Worm (Caenorhabditis elegans) whole organism, young adult: ENCODE measurements around the gene C06A1.7.
A peak's percentile ranks its signal among the peaks of the same experiment; 100 is the strongest.

Experiments
- B0336.3 ChIP-seq: fragments of 200-800 bp; sonication (Bioruptor generic); IDR thresholded peaks from 2 replicates; pipeline ENCODE4 v1.3.6; 2022; ENCODE audit warnings: missing genetic modification characterization, missing compliant biosample characterization
- F22D6.2 ChIP-seq: sonication (generic microtip); optimal IDR thresholded peaks from 2 replicates; lab custom pipeline; 2016; ENCODE audit warnings: mild to moderate bottlenecking, missing genetic modification characterization, missing compliant biosample characterization
- F23B12.7 ChIP-seq: sonication (generic microtip); optimal IDR thresholded peaks from 2 replicates; lab custom pipeline; 2017; ENCODE audit warnings: missing genetic modification characterization, mild to moderate bottlenecking, missing compliant biosample characterization, antibody characterized with exemption, moderate library complexity; ENCODE audit not compliant: insufficient read depth
- F49E8.2 ChIP-seq: sonication (generic microtip); optimal IDR thresholded peaks from 3 replicates; lab custom pipeline; 2017; ENCODE audit warnings: missing genetic modification characterization, mild to moderate bottlenecking, missing compliant biosample characterization, antibody characterized with exemption, moderate library complexity; ENCODE audit not compliant: insufficient read depth
- F57A8.1 ChIP-seq: fragments of 200-800 bp; sonication (Bioruptor generic); optimal IDR thresholded peaks from 2 replicates; lab custom pipeline; 2018; ENCODE audit warnings: mild to moderate bottlenecking, missing genetic modification characterization, moderate library complexity, missing compliant biosample characterization
- K12H6.12 ChIP-seq: fragments of 200-800 bp; sonication (Bioruptor generic); optimal IDR thresholded peaks from 2 replicates; lab custom pipeline; 2018; ENCODE audit warnings: mild to moderate bottlenecking, missing genetic modification characterization, missing compliant biosample characterization
- T07F8.4 ChIP-seq: sonication (generic microtip); optimal IDR thresholded peaks from 2 replicates; lab custom pipeline; 2016; ENCODE audit warnings: mild to moderate bottlenecking, missing genetic modification characterization, moderate library complexity, missing compliant biosample characterization
- Y53G8AR.9 ChIP-seq: fragments of 200-800 bp; sonication (Bioruptor generic); conservative IDR thresholded peaks from 2 replicates; pipeline ENCODE4 v1.3.6; 2022; ENCODE audit warnings: missing genetic modification reagents, missing genetic modification characterization, missing compliant biosample characterization
- ZK185.1 ChIP-seq: sonication (generic microtip); optimal IDR thresholded peaks from 2 replicates; lab custom pipeline; 2016; ENCODE audit warnings: mild to moderate bottlenecking, missing genetic modification characterization, missing compliant biosample characterization; ENCODE audit not compliant: poor library complexity, severe bottlenecking
- akir-1 ChIP-seq: fragments of 200-800 bp; sonication (Bioruptor generic); optimal IDR thresholded peaks from 2 replicates; lab custom pipeline; 2018; ENCODE audit warnings: mild to moderate bottlenecking, missing genetic modification characterization, moderate library complexity, missing compliant biosample characterization
- ama-1 ChIP-seq, 3 experiments: fragments of 150-350 bp in 1 of 3; sonication (generic microtip) in 2 of 3; optimal IDR thresholded peaks; 2 replicates each; lab custom pipeline; 2014 to 2018; ENCODE audit warnings: missing biosample characterization in 2 of 3, missing genetic modification characterization in 2 of 3, missing genetic modification reagents in 2 of 3
- atf-7 ChIP-seq: sonication (generic microtip); optimal IDR thresholded peaks from 2 replicates; lab custom pipeline; 2017; ENCODE audit warnings: mild to moderate bottlenecking, missing genetic modification characterization, missing compliant biosample characterization
- cebp-1 ChIP-seq, 2 experiments: fragments of 200-800 bp in 1 of 2; sonication (Bioruptor generic) in 1 of 2; sonication (generic microtip) in 1 of 2; IDR thresholded peaks in 1 of 2; optimal IDR thresholded peaks in 1 of 2; 2 replicates each; pipeline versions ENCODE4 v1.3.6 to Lab custom; 2017 to 2022; ENCODE audit warnings: missing compliant biosample characterization in 2 of 2, missing genetic modification characterization in 2 of 2, mild to moderate bottlenecking in 1 of 2, missing genetic modification reagents in 1 of 2, moderate library complexity in 1 of 2
- ceh-27 ChIP-seq: fragments of 200-800 bp; sonication (Bioruptor generic); optimal IDR thresholded peaks from 2 replicates; lab custom pipeline; 2018; ENCODE audit warnings: mild to moderate bottlenecking, missing genetic modification characterization, moderate library complexity, missing compliant biosample characterization
- ceh-40 ChIP-seq: fragments of 200-800 bp; sonication (Bioruptor generic); IDR thresholded peaks from 2 replicates; pipeline ENCODE4 v1.3.6; 2022; ENCODE audit warnings: missing genetic modification characterization, missing compliant biosample characterization
- ceh-58 ChIP-seq: fragments of 200-800 bp; sonication (Bioruptor generic); IDR thresholded peaks from 2 replicates; pipeline ENCODE4 v1.3.6; 2022; ENCODE audit warnings: missing genetic modification characterization, missing compliant biosample characterization
- die-1 ChIP-seq: sonication (generic microtip); optimal IDR thresholded peaks from 2 replicates; lab custom pipeline; 2016; ENCODE audit warnings: missing genotype, mild to moderate bottlenecking, missing genetic modification characterization, missing compliant biosample characterization
- dox-1 ChIP-seq: fragments of 200-800 bp; sonication (Bioruptor generic); IDR thresholded peaks from 2 replicates; pipeline ENCODE4 v1.3.6; 2022; ENCODE audit warnings: missing genetic modification reagents, missing genetic modification characterization, missing compliant biosample characterization
- egl-44 ChIP-seq: fragments of 200-800 bp; sonication (Bioruptor generic); IDR thresholded peaks from 2 replicates; pipeline ENCODE4 v1.3.6; 2022; ENCODE audit warnings: missing genetic modification reagents, missing genetic modification characterization, missing compliant biosample characterization
- ekl-4 ChIP-seq: fragments of 200-800 bp; sonication (Bioruptor generic); IDR thresholded peaks from 2 replicates; pipeline ENCODE4 v1.3.6; 2022; ENCODE audit warnings: missing genetic modification reagents, missing genetic modification characterization, missing compliant biosample characterization
- lag-1 ChIP-seq: fragments of 200-800 bp; sonication (Bioruptor generic); IDR thresholded peaks from 2 replicates; pipeline ENCODE4 v1.3.6; 2022; ENCODE audit warnings: missing genetic modification reagents, missing genetic modification characterization, missing compliant biosample characterization
- let-607 ChIP-seq, 2 experiments: fragments of 200-800 bp in 1 of 2; sonication (Bioruptor generic) in 1 of 2; sonication (generic microtip) in 1 of 2; optimal IDR thresholded peaks; 2 replicates each; lab custom pipeline; 2016 to 2018; ENCODE audit warnings: mild to moderate bottlenecking in 2 of 2, missing compliant biosample characterization in 2 of 2, missing genetic modification characterization in 2 of 2, moderate library complexity in 2 of 2, missing genotype in 1 of 2
- lsy-27 ChIP-seq: sonication (generic microtip); optimal IDR thresholded peaks from 2 replicates; lab custom pipeline; 2017; ENCODE audit warnings: missing genetic modification characterization, mild to moderate bottlenecking, missing compliant biosample characterization, antibody characterized with exemption, missing genotype, borderline replicate concordance; ENCODE audit not compliant: insufficient read depth
- madf-10 ChIP-seq: sonication (generic microtip); optimal IDR thresholded peaks from 2 replicates; lab custom pipeline; 2016; ENCODE audit warnings: mild to moderate bottlenecking, missing genetic modification characterization, missing compliant biosample characterization
- madf-3 ChIP-seq: fragments of 200-800 bp; sonication (Bioruptor generic); IDR thresholded peaks from 2 replicates; pipeline ENCODE4 v1.3.6; 2022; ENCODE audit warnings: missing genetic modification reagents, missing genetic modification characterization, missing compliant biosample characterization
- madf-8 ChIP-seq: fragments of 200-800 bp; sonication (Bioruptor generic); conservative IDR thresholded peaks from 2 replicates; pipeline ENCODE4 v1.3.6; 2022; ENCODE audit warnings: missing genetic modification reagents, missing genetic modification characterization, missing compliant biosample characterization
- nhr-179 ChIP-seq: sonication (generic microtip); optimal IDR thresholded peaks from 2 replicates; lab custom pipeline; 2016; ENCODE audit warnings: mild to moderate bottlenecking, missing genetic modification characterization, missing compliant biosample characterization
- nhr-27 ChIP-seq: fragments of 200-800 bp; sonication (Bioruptor generic); optimal IDR thresholded peaks from 2 replicates; lab custom pipeline; 2018; ENCODE audit warnings: mild to moderate bottlenecking, missing genetic modification characterization, moderate library complexity, missing compliant biosample characterization
- nhr-80 ChIP-seq: sonication (generic microtip); optimal IDR thresholded peaks from 2 replicates; lab custom pipeline; 2016; ENCODE audit warnings: missing genetic modification characterization, missing compliant biosample characterization
- rec-8 ChIP-seq, 2 experiments: sonication (generic microtip); optimal IDR thresholded peaks; 2 replicates each; lab custom pipeline; 2016; ENCODE audit warnings: mild to moderate bottlenecking in 2 of 2, missing genetic modification characterization in 2 of 2, missing genetic modification reagents in 2 of 2, missing genotype in 2 of 2, missing biosample characterization in 1 of 2, missing compliant biosample characterization in 1 of 2, moderate library complexity in 1 of 2
- sptf-2 ChIP-seq: fragments of 200-800 bp; sonication (Bioruptor generic); optimal IDR thresholded peaks from 2 replicates; lab custom pipeline; 2018; ENCODE audit warnings: mild to moderate bottlenecking, missing genetic modification characterization, missing compliant biosample characterization
- unc-130 ChIP-seq: sonication (generic microtip); optimal IDR thresholded peaks from 2 replicates; lab custom pipeline; 2016; ENCODE audit warnings: missing genetic modification reagents, missing genetic modification characterization, missing compliant biosample characterization
- zim-3 ChIP-seq: sonication (generic microtip); optimal IDR thresholded peaks from 2 replicates; lab custom pipeline; 2017; ENCODE audit warnings: mild to moderate bottlenecking, missing genetic modification characterization, moderate library complexity, missing compliant biosample characterization

The C06A1.7 gene

DNA sequence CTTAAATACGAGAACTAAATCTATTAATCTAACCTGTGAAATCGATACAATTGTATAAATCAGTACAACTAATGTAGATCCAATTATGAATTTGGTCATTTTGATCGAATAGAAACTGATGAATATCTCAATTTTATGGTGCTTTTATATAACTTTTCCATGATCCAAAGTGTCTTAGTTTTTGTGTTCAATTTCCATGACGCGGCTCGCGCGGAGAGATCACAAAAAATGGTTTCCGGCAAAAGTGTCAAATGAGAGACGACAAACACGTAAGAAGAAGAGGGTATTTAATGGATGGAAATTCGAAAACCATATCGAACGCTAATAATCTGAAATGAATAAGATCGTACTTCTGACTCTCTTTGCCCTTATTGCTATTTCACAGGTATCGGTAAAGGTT lies at the start of gene C06A1.7, which contains the start of gene C06A1.6:
C06A1.7 (plus strand) TSS at position 314 of the 400 bp plus-strand sequence.
C06A1.6 (minus strand) TSS at position 101 of the 400 bp plus-strand sequence.
- TF ChIP-seq sptf-2 (GFP tag; lab: Kevin White, UChicago): no peak
- no peak for TF ChIP-seq ceh-40
- no peak for TF ChIP-seq F23B12.7 (tag; lab: Kevin White, UChicago)
- TF ChIP-seq unc-130 (GFP tag; lab: Kevin White, UChicago): no peak
- TF ChIP-seq egl-44 (GFP tag; lab: Robert Waterston, UW): no peak
- no peak for TF ChIP-seq nhr-80 (tag; lab: Kevin White, UChicago)
- TF ChIP-seq lsy-27 (tag; lab: Kevin White, UChicago): no peak
- no peak for TF ChIP-seq ceh-27 (GFP tag; lab: Kevin White, UChicago)

DNA sequence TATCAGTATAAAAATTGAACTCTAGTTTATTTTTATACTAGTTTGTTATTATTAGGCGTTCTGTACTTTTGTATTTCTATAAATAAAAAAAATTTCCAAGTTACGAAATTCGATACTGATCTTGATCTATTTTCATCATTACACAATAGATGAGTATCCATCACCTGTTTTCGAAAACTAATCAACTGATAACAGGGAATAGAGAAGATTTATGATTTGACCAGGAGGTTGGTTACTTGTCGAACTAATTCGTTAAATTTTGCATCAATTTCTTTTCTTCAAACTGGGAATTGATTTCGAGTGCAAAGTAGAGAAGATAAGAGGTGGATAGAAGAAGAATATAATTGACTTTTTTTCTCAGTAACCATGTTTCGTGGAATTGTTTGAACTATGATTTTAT lies 49.3 kb upstream of the C06A1.7 start:
- TF ChIP-seq cebp-1 (GFP tag; IDR thresholded peaks at IDR 0.05; lab: Robert Waterston, UW) (no peak), cebp-1 (tag; optimal IDR thresholded peaks at IDR 0.05; lab: Kevin White, UChicago) (peak; percentile 15), let-607 (tag; optimal IDR thresholded peaks at IDR 0.05; lab: Kevin White, UChicago) (no peak)
- TF ChIP-seq, all 124 proteins: peak for 1

DNA sequence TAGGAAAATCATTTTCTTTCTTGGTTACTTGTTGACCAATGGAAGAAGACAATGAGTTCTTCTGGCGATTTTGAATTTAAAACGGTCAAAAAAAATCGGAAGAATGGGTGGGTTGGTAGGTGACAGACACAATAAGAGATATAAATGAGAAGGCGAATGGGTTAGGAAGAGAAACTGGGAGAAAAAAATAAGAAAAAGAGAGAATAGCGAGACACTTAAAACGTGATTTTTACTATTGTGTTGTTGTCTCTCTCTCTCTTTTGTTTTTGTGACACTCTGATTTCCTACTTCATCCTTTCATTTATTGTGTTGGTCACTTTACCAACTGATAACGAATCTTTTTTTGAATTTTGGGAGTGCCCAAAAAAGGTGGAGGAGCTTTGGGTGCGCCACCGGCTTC lies 48.3 kb upstream of the C06A1.7 start:
- no peak for TF ChIP-seq ZK185.1 (tag; lab: Kevin White, UChicago)
- no peak for TF ChIP-seq madf-10 (tag; lab: Kevin White, UChicago)
- TF ChIP-seq madf-3 (GFP tag; lab: Robert Waterston, UW): 0 out of 2 replicates have a peak, but pooled peaks have one; percentile 45
- TF ChIP-seq, all 124 proteins: peak for 1

DNA sequence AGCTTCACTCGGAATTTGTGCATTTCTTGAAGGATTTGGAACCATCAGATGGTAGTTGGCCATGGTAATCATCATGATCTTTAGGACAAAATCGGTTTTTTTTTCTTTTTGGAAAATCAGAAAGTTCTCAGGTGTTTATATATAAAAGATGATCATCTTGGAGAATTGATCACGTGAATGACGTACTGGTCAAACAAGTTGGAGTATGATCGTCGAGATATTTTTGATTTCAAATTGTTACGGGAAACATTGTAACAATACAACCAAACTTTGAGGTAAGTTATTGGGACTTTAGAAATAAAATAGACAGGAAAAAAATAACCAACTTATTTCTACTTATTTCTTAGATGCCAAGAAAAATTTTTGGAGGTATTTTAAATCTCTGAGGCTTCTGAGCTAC lies 45.7 kb upstream of the C06A1.7 start, which contains the start of gene F59B10.4:
F59B10.4 (minus strand) TSS at position 101 of the 400 bp plus-strand sequence.
- TF ChIP-seq F22D6.2 (tag; lab: Kevin White, UChicago) (no peak), ekl-4 (GFP tag; lab: Robert Waterston, UW) (no peak), atf-7 (tag; lab: Kevin White, UChicago) (no peak)

DNA sequence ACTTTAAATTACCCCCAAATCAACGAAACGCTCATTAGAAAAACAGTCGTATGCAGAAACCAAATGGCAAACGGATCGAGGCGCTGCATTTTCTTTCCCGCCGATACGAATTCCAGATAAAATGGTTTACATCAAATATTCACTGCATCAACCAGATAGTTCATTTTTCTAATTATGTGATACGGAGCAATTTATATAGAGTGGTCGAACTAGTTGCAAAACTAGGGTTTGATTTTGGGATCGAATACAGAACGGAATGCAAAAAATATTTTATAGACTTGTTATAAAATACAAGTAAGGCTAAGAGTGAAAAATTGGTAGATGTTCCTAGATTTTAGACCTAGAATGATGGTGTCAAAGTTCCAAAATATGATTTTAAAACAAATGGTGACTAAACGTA lies 44.8 kb upstream of the C06A1.7 start:
- TF ChIP-seq nhr-179 (no peak), T07F8.4 (no peak), ceh-58 (GFP tag; lab: Robert Waterston, UW) (no peak), sptf-2 (GFP tag; lab: Kevin White, UChicago) (no peak), dox-1 (GFP tag; lab: Robert Waterston, UW) (no peak), madf-3 (GFP tag; lab: Robert Waterston, UW) (no peak), F23B12.7 (tag; lab: Kevin White, UChicago) (no peak), rec-8 (tag; optimal IDR thresholded peaks at IDR 0.05; lab: Kevin White, UChicago) (no peak), F57A8.1 (GFP tag; lab: Kevin White, UChicago) (no peak), K12H6.12 (tag; lab: Kevin White, UChicago) (no peak), die-1 (tag; lab: Kevin White, UChicago) (no peak), B0336.3 (GFP tag; lab: Robert Waterston, UW) (no peak), nhr-27 (tag; lab: Kevin White, UChicago) (no peak), zim-3 (tag; lab: Kevin White, UChicago) (no peak), F49E8.2 (tag; lab: Kevin White, UChicago) (no peak), akir-1 (no peak), madf-8 (GFP tag; lab: Robert Waterston, UW) (no peak), Y53G8AR.9 (GFP tag; lab: Robert Waterston, UW) (no peak), ama-1 (optimal IDR thresholded peaks at IDR 0.05; lab: Kevin White, UChicago) (no peak), ama-1 (GFP tag; optimal IDR thresholded peaks at IDR 0.05; lab: Kevin White, UChicago) (no peak), lag-1 (GFP tag; lab: Robert Waterston, UW) (no peak)
